Worm (Caenorhabditis elegans) whole organism, early embryonic: Measurements from ENCODE around the gene K09C4.9.

Experiments used
- ama-1 ChIP-seq: fragments of 150-350 bp; optimal IDR thresholded peaks from 2 replicates; lab custom pipeline; 2014
- ceh-13 ChIP-seq: fragments of 200-800 bp; sonication (Bioruptor generic); optimal IDR thresholded peaks from 2 replicates; lab custom pipeline; 2018; ENCODE audit warnings: mild to moderate bottlenecking, missing genetic modification characterization, missing compliant biosample characterization
- ets-7 ChIP-seq: sonication (generic microtip); optimal IDR thresholded peaks from 2 replicates; lab custom pipeline; 2016; ENCODE audit warnings: missing genotype, missing genetic modification characterization, missing compliant biosample characterization
- hmbx-1 ChIP-seq: sonication (generic microtip); optimal IDR thresholded peaks from 2 replicates; lab custom pipeline; 2016; ENCODE audit warnings: mild to moderate bottlenecking, missing genetic modification characterization, missing compliant biosample characterization

DNA sequence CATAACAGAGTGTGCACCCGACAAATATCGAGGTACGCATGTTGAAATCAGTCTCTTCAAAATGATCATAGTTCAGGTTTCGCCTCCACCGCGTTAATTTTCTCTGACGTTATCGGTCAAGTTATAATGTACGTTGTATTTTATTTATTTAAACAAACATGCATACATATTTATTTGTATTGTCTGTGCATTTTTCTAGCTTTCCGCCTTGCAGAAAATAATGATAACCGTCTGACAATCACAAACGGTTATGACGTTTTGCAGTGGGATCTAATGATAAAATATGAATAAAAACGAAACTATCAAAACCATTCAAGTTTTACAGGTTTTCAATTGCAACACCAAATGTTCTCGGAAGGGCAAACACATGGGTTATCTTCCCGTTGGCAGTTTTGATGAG, 11.6 kb upstream of the K09C4.9 start:
- TF ChIP-seq ets-7 (tag; lab: Kevin White, UChicago), result no peak
- TF ChIP-seq ama-1 (lab: Kevin White, UChicago), result no peak
- TF ChIP-seq ceh-13 (GFP tag; lab: Kevin White, UChicago), result no peak
- TF ChIP-seq hmbx-1 (tag; lab: Kevin White, UChicago), result no peak
